Fruit fly (Drosophila melanogaster) whole organism, wandering third instar larva: ENCODE data around the gene CG15822.
A peak's percentile ranks its signal among the peaks of the same experiment; 100 is the strongest.

Experiments used
- Abd-B ChIP-seq: fragments of >200 bp; optimal IDR thresholded peaks from 2 replicates; lab custom pipeline; 2017; ENCODE audit warnings: missing biosample characterization, missing genetic modification characterization
- CG32264 ChIP-seq: fragments of 200-800 bp; sonication (Bioruptor generic); optimal IDR thresholded peaks from 2 replicates; lab custom pipeline; 2016; ENCODE audit warnings: missing biosample characterization, missing genetic modification characterization
- CG9705 ChIP-seq: fragments of 200-800 bp; sonication (Bioruptor generic); optimal IDR thresholded peaks from 2 replicates; lab custom pipeline; 2018; ENCODE audit warnings: missing biosample characterization, mild to moderate bottlenecking, missing genetic modification characterization
- CrebA ChIP-seq: fragments of 200-800 bp; sonication (Bioruptor generic); optimal IDR thresholded peaks from 2 replicates; lab custom pipeline; 2016; ENCODE audit warnings: missing biosample characterization, mild to moderate bottlenecking, missing genetic modification characterization, borderline replicate concordance
- Dfd ChIP-seq: fragments of >200 bp; optimal IDR thresholded peaks from 2 replicates; lab custom pipeline; 2017; ENCODE audit warnings: missing biosample characterization, missing genetic modification characterization
- Dif ChIP-seq: fragments of 200-275, 200-300 bp; sonication (Bioruptor generic); optimal IDR thresholded peaks from 2 replicates; lab custom pipeline; 2018; ENCODE audit warnings: missing biosample characterization, missing genetic modification characterization; ENCODE audit not compliant: partially characterized antibody
- GATAd ChIP-seq: sonication (Bioruptor generic); optimal IDR thresholded peaks from 2 replicates; lab custom pipeline; 2016; ENCODE audit warnings: missing biosample characterization, missing genetic modification characterization
- HLH106 ChIP-seq: fragments of 200-800 bp; optimal IDR thresholded peaks from 3 replicates; lab custom pipeline; 2019; ENCODE audit warnings: missing biosample characterization, mild to moderate bottlenecking, missing genetic modification characterization, moderate library complexity
- Hnf4 ChIP-seq: fragments of 200-800 bp; sonication (Bioruptor generic); optimal IDR thresholded peaks from 2 replicates; lab custom pipeline; 2016; ENCODE audit warnings: missing biosample characterization, mild to moderate bottlenecking, missing genetic modification characterization
- Hr78 ChIP-seq: fragments of >200 bp; optimal IDR thresholded peaks from 2 replicates; lab custom pipeline; 2017; ENCODE audit warnings: missing biosample characterization, missing genetic modification characterization
- Hr83 ChIP-seq: fragments of 200-300 bp; sonication (Bioruptor generic); optimal IDR thresholded peaks from 2 replicates; lab custom pipeline; 2016; ENCODE audit warnings: missing biosample characterization, mild to moderate bottlenecking, missing genetic modification characterization, moderate library complexity; ENCODE audit not compliant: poor library complexity, severe bottlenecking
- Jra ChIP-seq: sonication (Bioruptor generic); optimal IDR thresholded peaks from 2 replicates; lab custom pipeline; 2016; ENCODE audit warnings: missing biosample characterization, missing genetic modification characterization
- Mio ChIP-seq: sonication (Bioruptor generic); optimal IDR thresholded peaks from 2 replicates; lab custom pipeline; 2016; ENCODE audit warnings: missing biosample characterization, missing genetic modification characterization
- Myc ChIP-seq: fragments of >200 bp; optimal IDR thresholded peaks from 2 replicates; lab custom pipeline; 2017
- N ChIP-seq: fragments of >200 bp; optimal IDR thresholded peaks from 2 replicates; lab custom pipeline; 2018; ENCODE audit warnings: missing biosample characterization, missing external identifiers, missing genetic modification characterization
- OdsH ChIP-seq: fragments of 200-800 bp; sonication (Bioruptor generic); optimal IDR thresholded peaks from 2 replicates; lab custom pipeline; 2016; ENCODE audit warnings: missing biosample characterization, mild to moderate bottlenecking, missing genetic modification characterization
- Rel ChIP-seq, 2 experiments: fragments of 200-800 bp; sonication (Bioruptor generic) in 1 of 2; optimal IDR thresholded peaks; 2 replicates in 1 of 2; 3 replicates in 1 of 2; lab custom pipeline; 2016 to 2019; ENCODE audit warnings: mild to moderate bottlenecking in 2 of 2, missing biosample characterization in 2 of 2, missing genetic modification characterization in 2 of 2, moderate library complexity in 1 of 2
- Sp1 ChIP-seq: fragments of 200-800 bp; sonication (Bioruptor generic); optimal IDR thresholded peaks from 3 replicates; lab custom pipeline; 2019; ENCODE audit warnings: missing biosample characterization, mild to moderate bottlenecking, missing genetic modification characterization, moderate library complexity
- Vsx2 ChIP-seq: fragments of 200-300, 225-300 bp; sonication (Bioruptor generic); optimal IDR thresholded peaks from 2 replicates; lab custom pipeline; 2018; ENCODE audit warnings: missing biosample characterization, missing genetic modification characterization; ENCODE audit not compliant: partially characterized antibody
- br ChIP-seq: fragments of 200-800 bp; sonication (Bioruptor generic); optimal IDR thresholded peaks from 2 replicates; lab custom pipeline; 2016; ENCODE audit warnings: missing biosample characterization, missing genetic modification characterization
- brk ChIP-seq: fragments of 200-800 bp; sonication (Bioruptor generic); optimal IDR thresholded peaks from 2 replicates; lab custom pipeline; 2016; ENCODE audit warnings: missing biosample characterization, mild to moderate bottlenecking, missing genetic modification characterization
- dl ChIP-seq, 2 experiments: fragments of 175-275, 200-275 bp in 1 of 2; fragments of 200-275 bp in 1 of 2; sonication (Bioruptor generic); optimal IDR thresholded peaks; lab custom pipeline; 2018; ENCODE audit warnings: mild to moderate bottlenecking in 2 of 2, missing biosample characterization in 2 of 2, missing genetic modification characterization in 2 of 2, moderate library complexity in 2 of 2; ENCODE audit not compliant: partially characterized antibody in 2 of 2, insufficient read depth in 1 of 2
- dmrt93B ChIP-seq: fragments of 200-800 bp; sonication (Bioruptor generic); optimal IDR thresholded peaks from 2 replicates; lab custom pipeline; 2018; ENCODE audit warnings: missing biosample characterization, mild to moderate bottlenecking, missing genetic modification characterization
- dsf ChIP-seq: sonication (Bioruptor generic); optimal IDR thresholded peaks from 2 replicates; lab custom pipeline; 2016; ENCODE audit warnings: missing biosample characterization, missing genetic modification characterization, borderline replicate concordance
- ey ChIP-seq: fragments of 200-800 bp; sonication (Bioruptor generic); optimal IDR thresholded peaks from 2 replicates; lab custom pipeline; 2016; ENCODE audit warnings: missing biosample characterization, missing genetic modification characterization
- foxo ChIP-seq, 2 experiments: fragments of 200-800 bp; sonication (Bioruptor generic); optimal IDR thresholded peaks; 2 replicates in 1 of 2; 3 replicates in 1 of 2; lab custom pipeline; 2016 to 2017; ENCODE audit warnings: missing biosample characterization in 2 of 2, missing genetic modification characterization in 2 of 2
- fru ChIP-seq: fragments of 200-800 bp; sonication (Bioruptor generic); optimal IDR thresholded peaks from 3 replicates; lab custom pipeline; 2016; ENCODE audit warnings: missing biosample characterization, mild to moderate bottlenecking, missing genetic modification characterization
- h ChIP-seq: fragments of 200-800 bp; sonication (Bioruptor generic); optimal IDR thresholded peaks from 3 replicates; lab custom pipeline; 2016; ENCODE audit warnings: missing biosample characterization, mild to moderate bottlenecking, missing genetic modification characterization
- jim ChIP-seq: fragments of 175-275, 200-325 bp; sonication (Bioruptor generic); optimal IDR thresholded peaks from 2 replicates; lab custom pipeline; 2016; ENCODE audit warnings: missing biosample characterization, mild to moderate bottlenecking, missing genetic modification characterization
- lola ChIP-seq: fragments of >200 bp; optimal IDR thresholded peaks from 2 replicates; lab custom pipeline; 2017; ENCODE audit warnings: missing biosample characterization, missing genetic modification characterization
- pan ChIP-seq: fragments of >200 bp; optimal IDR thresholded peaks from 2 replicates; lab custom pipeline; 2017
- psq ChIP-seq: fragments of 200-800 bp; sonication (Bioruptor generic); optimal IDR thresholded peaks from 3 replicates; lab custom pipeline; 2017; ENCODE audit warnings: missing biosample characterization, mild to moderate bottlenecking, missing genetic modification characterization, moderate library complexity
- rgr ChIP-seq: fragments of 200-800 bp; sonication (Bioruptor generic); optimal IDR thresholded peaks from 3 replicates; lab custom pipeline; 2016; ENCODE audit warnings: missing biosample characterization, mild to moderate bottlenecking, missing genetic modification characterization
- sage ChIP-seq: fragments of 200-800 bp; sonication (Bioruptor generic); optimal IDR thresholded peaks from 2 replicates; lab custom pipeline; 2016; ENCODE audit warnings: missing biosample characterization, mild to moderate bottlenecking, missing genetic modification characterization
- sv ChIP-seq: fragments of 200-800 bp; sonication (Bioruptor generic); optimal IDR thresholded peaks from 3 replicates; lab custom pipeline; 2016; ENCODE audit warnings: missing biosample characterization, missing genetic modification characterization
- tai ChIP-seq: sonication (Bioruptor generic); optimal IDR thresholded peaks from 2 replicates; lab custom pipeline; 2016; ENCODE audit warnings: missing biosample characterization, missing genetic modification characterization
- usp ChIP-seq: fragments of >200 bp; optimal IDR thresholded peaks from 2 replicates; lab custom pipeline; 2017; ENCODE audit warnings: missing biosample characterization, missing genetic modification characterization
- woc ChIP-seq: sonication (Bioruptor generic); optimal IDR thresholded peaks from 2 replicates; lab custom pipeline; 2016; ENCODE audit warnings: missing biosample characterization, mild to moderate bottlenecking, missing genetic modification characterization

The CG15822 gene

DNA sequence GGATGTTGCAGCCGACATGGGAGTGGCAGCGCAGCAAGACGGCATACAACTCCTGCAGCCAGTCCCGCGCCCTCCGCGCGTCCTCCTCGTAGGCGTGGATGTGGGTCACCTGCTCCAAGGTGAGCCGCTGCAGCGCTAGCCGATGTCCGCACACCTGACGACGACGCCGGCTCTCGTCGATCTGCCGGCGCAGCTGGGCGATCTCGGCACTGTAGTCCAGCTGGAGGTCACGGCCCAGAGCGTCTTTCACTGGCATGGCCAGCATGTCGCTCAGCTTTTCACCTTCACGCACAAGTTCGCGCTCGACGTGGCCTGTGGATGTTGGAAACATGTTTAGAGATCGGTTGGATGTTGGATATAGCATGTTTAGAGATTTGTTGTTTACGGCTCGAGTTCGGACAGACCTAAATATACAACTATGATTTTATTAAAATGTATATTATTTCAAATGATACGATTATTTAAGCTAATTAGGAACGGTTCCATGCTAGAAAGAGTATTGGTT lies 6.2 kb downstream of the CG15822 start:
- TF ChIP-seq tai (GFP tag; lab: Kevin White, UChicago) (no peak), foxo (GFP tag; optimal IDR thresholded peaks at IDR 0.05; lab: Kevin White, UChicago) (no peak), HLH106 (tag; lab: Kevin White, UChicago) (no peak), woc (GFP tag; lab: Kevin White, UChicago) (no peak), GATAd (GFP tag; lab: Kevin White, UChicago) (no peak), CrebA (no peak), CG32264 (GFP tag; lab: Kevin White, UChicago) (no peak), dsf (GFP tag; lab: Kevin White, UChicago) (no peak), Rel (GFP tag; optimal IDR thresholded peaks at IDR 0.05; lab: Kevin White, UChicago) (no peak), Rel (tag; optimal IDR thresholded peaks at IDR 0.05; lab: Kevin White, UChicago) (no peak), brk (GFP tag; lab: Kevin White, UChicago) (no peak), Hr83 (GFP tag; lab: Kevin White, UChicago) (no peak), CG9705 (GFP tag; lab: Kevin White, UChicago) (no peak), dmrt93B (GFP tag; lab: Kevin White, UChicago) (no peak), sv (GFP tag; lab: Kevin White, UChicago) (no peak), lola (GFP tag; lab: Kevin White, UChicago) (no peak)
- TF ChIP-seq, all 38 proteins: peak for 0

DNA sequence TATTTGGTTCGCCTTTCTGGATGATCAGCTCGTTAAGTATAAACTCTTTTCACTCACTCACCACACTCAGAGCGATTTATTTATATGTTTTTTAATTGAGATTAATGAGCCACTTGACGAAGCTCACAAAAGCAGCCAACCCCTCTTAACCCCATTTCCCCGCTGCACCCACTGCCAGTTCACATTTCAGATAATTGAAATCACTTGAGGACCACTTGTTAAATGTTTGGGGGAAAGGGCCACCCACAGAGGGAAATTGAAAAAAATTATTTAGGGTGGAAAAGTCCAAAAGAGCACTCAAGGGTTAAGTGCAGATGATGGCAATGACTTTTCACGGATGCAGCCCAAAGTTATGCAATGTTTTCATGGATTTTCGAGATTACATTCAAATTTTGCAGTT lies 10.9 kb downstream of the CG15822 start:
- TF ChIP-seq OdsH (GFP tag; lab: Kevin White, UChicago) (peak; percentile 27), Myc (lab: Kevin White, UChicago) (peak; percentile 33), rgr (GFP tag; lab: Kevin White, UChicago) (peak; percentile 49), fru (peak; percentile 26), CG9705 (GFP tag; lab: Kevin White, UChicago) (no peak), Jra (GFP tag; lab: Kevin White, UChicago) (no peak), sage (GFP tag; lab: Kevin White, UChicago) (no peak), h (GFP tag; lab: Kevin White, UChicago) (peak; percentile 23)
- TF ChIP-seq, all 38 proteins: peak for 5

DNA sequence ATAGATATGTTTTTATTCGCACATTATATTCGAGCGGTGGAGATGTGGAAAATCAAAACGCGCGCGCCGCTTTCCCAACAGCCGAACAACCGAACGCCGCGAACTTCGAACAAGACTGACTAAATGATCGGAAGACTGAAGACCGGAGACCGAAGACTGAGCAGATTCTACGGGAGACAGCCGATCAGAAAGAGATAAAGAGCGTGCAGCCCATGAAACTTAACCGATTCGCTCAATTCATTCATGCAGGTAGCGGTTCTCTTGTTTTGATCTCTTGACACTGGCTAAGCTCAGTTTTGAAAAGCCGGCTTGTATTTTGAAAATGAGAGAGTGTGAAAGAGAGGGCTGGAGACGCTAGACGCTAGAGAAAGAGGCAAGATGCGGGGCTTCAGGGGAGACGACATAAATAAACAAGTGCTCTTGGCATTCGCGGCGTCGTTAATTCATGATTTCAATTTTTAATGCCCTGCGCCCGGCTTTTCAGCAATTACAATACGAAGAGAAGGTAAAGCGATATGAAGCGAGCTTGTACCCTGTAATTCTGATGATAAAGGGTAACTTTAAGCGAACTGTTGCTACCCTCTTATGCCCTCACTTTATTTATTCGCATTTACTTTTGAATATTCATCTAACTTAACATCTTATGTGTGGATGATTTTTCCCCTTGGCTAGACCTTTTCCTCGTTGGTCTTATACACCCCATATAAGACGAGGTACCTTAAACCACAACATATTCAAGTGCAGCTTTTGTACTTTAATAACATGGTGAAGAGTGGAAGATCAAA lies 11.9 kb downstream of the CG15822 start, which contains the start of gene zormin:
Gene zormin (minus strand): TSS at position 113 of the 785 bp plus-strand sequence.
- TF ChIP-seq h (GFP tag; lab: Kevin White, UChicago) = peak; percentile 77
- peak; percentile 63 for TF ChIP-seq HLH106 (tag; lab: Kevin White, UChicago)
- TF ChIP-seq CG32264 (GFP tag; lab: Kevin White, UChicago) = no peak
- peak in 1 of 2 experiments; percentile 69 for TF ChIP-seq foxo (GFP tag; optimal IDR thresholded peaks at IDR 0.05; lab: Kevin White, UChicago)
- TF ChIP-seq Rel (GFP tag; optimal IDR thresholded peaks at IDR 0.05; lab: Kevin White, UChicago) = peak; percentile 55
- no peak for TF ChIP-seq Rel (tag; optimal IDR thresholded peaks at IDR 0.05; lab: Kevin White, UChicago)
- no peak for TF ChIP-seq lola (GFP tag; lab: Kevin White, UChicago)
- peak; percentile 53 for TF ChIP-seq ey (GFP tag; lab: Kevin White, UChicago)
- TF ChIP-seq br (GFP tag; lab: Kevin White, UChicago) = peak; percentile 57
- TF ChIP-seq Abd-B (GFP tag; lab: Kevin White, UChicago) = no peak
- no peak for TF ChIP-seq GATAd (GFP tag; lab: Kevin White, UChicago)
- TF ChIP-seq Dif (GFP tag; lab: Kevin White, UChicago) = peak; percentile 91
- TF ChIP-seq jim (GFP tag; lab: Kevin White, UChicago) = peak; percentile 9
- no peak for TF ChIP-seq Sp1 (GFP tag; lab: Kevin White, UChicago)
- TF ChIP-seq Vsx2 = peak; percentile 73
- no peak for TF ChIP-seq pan (lab: Kevin White, UChicago)
- TF ChIP-seq brk (GFP tag; lab: Kevin White, UChicago) = peak; percentile 53
- TF ChIP-seq woc (GFP tag; lab: Kevin White, UChicago) = peak; percentile 86
- no peak for TF ChIP-seq usp (GFP tag; lab: Kevin White, UChicago)
- no peak for TF ChIP-seq sv (GFP tag; lab: Kevin White, UChicago)
- TF ChIP-seq OdsH (GFP tag; lab: Kevin White, UChicago) = peak; percentile 49
- no peak for TF ChIP-seq Hr78 (GFP tag; lab: Kevin White, UChicago)
- TF ChIP-seq dl (GFP tag; optimal IDR thresholded peaks at IDR 0.05; lab: Kevin White, UChicago; ENCODE audit: insufficient read depth in 1 of 2, partially characterized antibody in 2 of 2) = peak; percentile 81 to 87
- TF ChIP-seq tai (GFP tag; lab: Kevin White, UChicago) = peak; percentile 38
- TF ChIP-seq Dfd (GFP tag; lab: Kevin White, UChicago) = no peak
- TF ChIP-seq dmrt93B (GFP tag; lab: Kevin White, UChicago) = peak; percentile 50
- TF ChIP-seq sage (GFP tag; lab: Kevin White, UChicago) = peak; percentile 42
- peak; percentile 55 for TF ChIP-seq psq (GFP tag; lab: Kevin White, UChicago)
- TF ChIP-seq Myc (lab: Kevin White, UChicago) = no peak
- no peak for TF ChIP-seq dsf (GFP tag; lab: Kevin White, UChicago)
- TF ChIP-seq N (GFP tag; lab: Kevin White, UChicago) = no peak
- peak; percentile 76 for TF ChIP-seq fru
- TF ChIP-seq Hnf4 (GFP tag; lab: Kevin White, UChicago) = no peak
- peak; percentile 4 for TF ChIP-seq Hr83 (GFP tag; lab: Kevin White, UChicago)
- TF ChIP-seq Jra (GFP tag; lab: Kevin White, UChicago) = no peak
- no peak for TF ChIP-seq CG9705 (GFP tag; lab: Kevin White, UChicago)
- peak; percentile 55 for TF ChIP-seq rgr (GFP tag; lab: Kevin White, UChicago)
- TF ChIP-seq Mio = no peak
- peak; percentile 10 for TF ChIP-seq CrebA
- TF ChIP-seq, all 38 proteins: peak for 21
